Fruit fly (Drosophila melanogaster) whole organism, embryonic: ENCODE measurements around the gene Jhbp14.

ENCODE experiments used
- ATbp ChIP-seq: fragments of 200-800 bp; sonication (Bioruptor generic); optimal IDR thresholded peaks from 2 replicates; lab custom pipeline; 2017; ENCODE audit warnings: missing biosample characterization, mild to moderate bottlenecking, missing genetic modification characterization, missing genetic modification reagents
- Atf6 ChIP-seq: fragments of 200-800 bp; sonication (Bioruptor generic); IDR thresholded peaks from 2 replicates; pipeline ENCODE4 v1.3.6; 2022; ENCODE audit warnings: missing biosample characterization, missing genetic modification characterization
- CG11398 ChIP-seq: fragments of 200-800 bp; sonication (Bioruptor generic); optimal IDR thresholded peaks from 2 replicates; lab custom pipeline; 2016; ENCODE audit warnings: missing biosample characterization, missing genetic modification characterization
- CG12299 ChIP-seq: fragments of 200-800 bp; sonication (Bioruptor generic); optimal IDR thresholded peaks from 2 replicates; lab custom pipeline; 2018; ENCODE audit warnings: missing biosample characterization, mild to moderate bottlenecking, missing genetic modification characterization
- CG13296 ChIP-seq: fragments of 200-800 bp; sonication (Bioruptor generic); optimal IDR thresholded peaks from 3 replicates; lab custom pipeline; 2018; ENCODE audit warnings: missing biosample characterization, mild to moderate bottlenecking, missing genetic modification characterization
- CG14667 ChIP-seq: fragments of 200-800 bp; sonication (Bioruptor generic); IDR thresholded peaks from 2 replicates; pipeline ENCODE4 v1.3.6; 2022; ENCODE audit warnings: missing biosample characterization, missing genetic modification characterization
- CG17328 ChIP-seq: fragments of 200-800 bp; sonication (Bioruptor generic); IDR thresholded peaks from 2 replicates; pipeline ENCODE4 v1.3.6; 2022; ENCODE audit warnings: missing biosample characterization, missing genetic modification characterization
- CG31224 ChIP-seq: fragments of 200-800 bp; sonication (Bioruptor generic); IDR thresholded peaks from 2 replicates; pipeline ENCODE4 v1.3.6; 2022; ENCODE audit warnings: missing biosample characterization, missing genetic modification characterization
- CG32767 ChIP-seq: fragments of 200-800 bp; sonication (Bioruptor generic); IDR thresholded peaks from 2 replicates; pipeline ENCODE4 v1.3.6; 2022; ENCODE audit warnings: missing biosample characterization, missing genetic modification characterization
- CG34376 ChIP-seq: fragments of 200-800 bp; sonication (Bioruptor generic); optimal IDR thresholded peaks from 2 replicates; lab custom pipeline; 2018; ENCODE audit warnings: missing biosample characterization, mild to moderate bottlenecking, missing genetic modification characterization
- CG34422 ChIP-seq: fragments of 200-800 bp; sonication (Bioruptor generic); IDR thresholded peaks from 3 replicates; pipeline ENCODE4 v1.3.6; 2022; ENCODE audit warnings: missing biosample characterization, missing genetic modification characterization
- CG3726 ChIP-seq: fragments of 200-800 bp; sonication (Bioruptor generic); IDR thresholded peaks from 3 replicates; pipeline ENCODE4, ENCODE4 v1.3.6; 2022; ENCODE audit warnings: missing biosample characterization, missing genetic modification characterization
- CG3847 ChIP-seq: fragments of 200-800 bp; sonication (Bioruptor generic); IDR thresholded peaks from 2 replicates; pipeline ENCODE4 v1.3.6; 2022; ENCODE audit warnings: missing biosample characterization, missing genetic modification characterization
- CG4328 ChIP-seq: fragments of 200-800 bp; sonication (Bioruptor generic); optimal IDR thresholded peaks from 3 replicates; lab custom pipeline; 2017; ENCODE audit warnings: missing biosample characterization, missing genetic modification reagents, missing genetic modification characterization
- CG6791 ChIP-seq: fragments of 200-800 bp; sonication (Bioruptor generic); IDR thresholded peaks from 3 replicates; pipeline ENCODE4 v1.3.6; 2022; ENCODE audit warnings: missing biosample characterization, missing genetic modification characterization; ENCODE audit not compliant: partially characterized antibody
- CG6813 ChIP-seq: fragments of 200-800 bp; sonication (Bioruptor generic); optimal IDR thresholded peaks from 2 replicates; lab custom pipeline; 2017; ENCODE audit warnings: missing biosample characterization, missing genetic modification characterization, mild to moderate bottlenecking, moderate library complexity, missing genetic modification reagents
- CG7271 ChIP-seq: fragments of 200-800 bp; sonication (Bioruptor generic); optimal IDR thresholded peaks from 2 replicates; lab custom pipeline; 2018; ENCODE audit warnings: missing biosample characterization, mild to moderate bottlenecking, missing genetic modification characterization, moderate library complexity
- CG7372 ChIP-seq: fragments of 200-800 bp; sonication (Bioruptor generic); IDR thresholded peaks from 2 replicates; pipeline ENCODE4 v1.3.6; 2022; ENCODE audit warnings: missing biosample characterization, missing genetic modification characterization
- CG7987 ChIP-seq: fragments of 200-800 bp; sonication (Bioruptor generic); optimal IDR thresholded peaks from 2 replicates; lab custom pipeline; 2018; ENCODE audit warnings: missing biosample characterization, mild to moderate bottlenecking, missing genetic modification characterization, moderate library complexity
- CG8478 ChIP-seq: fragments of >200 bp; optimal IDR thresholded peaks from 2 replicates; lab custom pipeline; 2018
- CrebB ChIP-seq: fragments of 200-800 bp; sonication (Bioruptor generic); optimal IDR thresholded peaks from 3 replicates; lab custom pipeline; 2018; ENCODE audit warnings: missing biosample characterization, mild to moderate bottlenecking, missing genetic modification characterization
- D ChIP-seq, 2 experiments: fragments of 200-800 bp in 1 of 2; fragments of >200 bp in 1 of 2; sonication (Bioruptor generic) in 1 of 2; optimal IDR thresholded peaks; 2 replicates in 1 of 2; 3 replicates in 1 of 2; lab custom pipeline; 2017; ENCODE audit warnings: mild to moderate bottlenecking in 1 of 2, missing biosample characterization in 1 of 2, missing genetic modification characterization in 1 of 2, missing genetic modification reagents in 1 of 2
- Dip2 ChIP-seq: fragments of 200-800 bp; sonication (Bioruptor generic); IDR thresholded peaks from 2 replicates; pipeline ENCODE4 v1.3.6; 2022; ENCODE audit warnings: missing biosample characterization, missing genetic modification characterization
- Elba2 ChIP-seq: fragments of 200-800 bp; sonication (Bioruptor generic); optimal IDR thresholded peaks from 3 replicates; lab custom pipeline; 2016; ENCODE audit warnings: missing biosample characterization, missing genetic modification characterization
- Hand ChIP-seq: fragments of 200-800 bp; sonication (Bioruptor generic); optimal IDR thresholded peaks from 2 replicates; lab custom pipeline; 2017; ENCODE audit warnings: mild to moderate bottlenecking, missing biosample characterization, missing genetic modification reagents, missing genetic modification characterization
- HmgZ ChIP-seq: fragments of 200-800 bp; sonication (Bioruptor generic); optimal IDR thresholded peaks from 2 replicates; lab custom pipeline; 2018; ENCODE audit warnings: missing biosample characterization, mild to moderate bottlenecking, missing genetic modification characterization
- Lhr ChIP-seq: fragments of 200-800 bp; sonication (Bioruptor generic); optimal IDR thresholded peaks from 3 replicates; lab custom pipeline; 2017; ENCODE audit warnings: mild to moderate bottlenecking, missing biosample characterization, missing genetic modification reagents, missing genetic modification characterization
- MBD-R2 ChIP-seq: fragments of 200-800 bp; sonication (Bioruptor generic); IDR thresholded peaks from 2 replicates; pipeline ENCODE4 v1.3.6; 2022; ENCODE audit warnings: missing biosample characterization, missing genetic modification characterization
- Pdp1 ChIP-seq, 2 experiments: fragments of 200-800 bp; sonication (Bioruptor generic); optimal IDR thresholded peaks; 3 replicates each; lab custom pipeline; 2016; ENCODE audit warnings: missing biosample characterization in 2 of 2, missing genetic modification characterization in 2 of 2, mild to moderate bottlenecking in 1 of 2, moderate library complexity in 1 of 2
- Poxn ChIP-seq: fragments of 200-800 bp; sonication (Bioruptor generic); IDR thresholded peaks from 2 replicates; pipeline ENCODE4 v1.3.6; 2022; ENCODE audit warnings: missing biosample characterization, missing genetic modification characterization
- Rfx ChIP-seq: fragments of 200-800 bp; sonication (Bioruptor generic); IDR thresholded peaks from 2 replicates; pipeline ENCODE4 v1.3.6; 2022; ENCODE audit warnings: missing biosample characterization, missing genetic modification characterization
- Usf ChIP-seq: fragments of 200-800 bp; sonication (Bioruptor generic); optimal IDR thresholded peaks from 2 replicates; lab custom pipeline; 2017; ENCODE audit warnings: missing genotype, missing biosample characterization, missing genetic modification characterization
- cg ChIP-seq: fragments of 200-800 bp; sonication (Bioruptor generic); optimal IDR thresholded peaks from 3 replicates; lab custom pipeline; 2019; ENCODE audit warnings: missing biosample characterization, mild to moderate bottlenecking, missing genetic modification characterization, moderate library complexity
- corto ChIP-seq: fragments of 200-800 bp; sonication (Bioruptor generic); optimal IDR thresholded peaks from 2 replicates; lab custom pipeline; 2016; ENCODE audit warnings: missing biosample characterization, mild to moderate bottlenecking, missing genetic modification characterization, moderate library complexity
- jumu ChIP-seq: fragments of 200-800 bp; sonication (Bioruptor generic); optimal IDR thresholded peaks from 3 replicates; lab custom pipeline; 2016; ENCODE audit warnings: missing biosample characterization, missing genetic modification characterization
- lab ChIP-seq: fragments of 200-800 bp; sonication (Bioruptor generic); optimal IDR thresholded peaks from 3 replicates; lab custom pipeline; 2017; ENCODE audit warnings: missing biosample characterization, missing genetic modification characterization, mild to moderate bottlenecking, moderate library complexity, missing genetic modification reagents
- lbe ChIP-seq: fragments of 200-800 bp; sonication (Bioruptor generic); optimal IDR thresholded peaks from 2 replicates; lab custom pipeline; 2016; ENCODE audit warnings: missing biosample characterization, mild to moderate bottlenecking, missing genetic modification characterization
- nerfin-2 ChIP-seq: fragments of 200-800 bp; sonication (Bioruptor generic); IDR thresholded peaks from 2 replicates; pipeline ENCODE4 v1.3.6; 2022; ENCODE audit warnings: missing biosample characterization, missing genetic modification characterization; ENCODE audit not compliant: partially characterized antibody
- repo ChIP-seq: fragments of 200-800 bp; sonication (Bioruptor generic); optimal IDR thresholded peaks from 2 replicates; lab custom pipeline; 2016; ENCODE audit warnings: missing biosample characterization, missing genetic modification characterization
- rib ChIP-seq: fragments of 200-800 bp; sonication (Bioruptor generic); IDR thresholded peaks from 2 replicates; pipeline ENCODE4 v1.3.6; 2022; ENCODE audit warnings: missing biosample characterization, missing genetic modification characterization
- sens-2 ChIP-seq: fragments of 200-800 bp; sonication (Bioruptor generic); IDR thresholded peaks from 2 replicates; pipeline ENCODE4 v1.3.6; 2022; ENCODE audit warnings: missing biosample characterization, missing genetic modification characterization
- ttk ChIP-seq: fragments of 200-800 bp; sonication (Bioruptor generic); IDR thresholded peaks from 2 replicates; pipeline ENCODE4 v2.1.2; 2022; ENCODE audit warnings: missing biosample characterization, missing genetic modification characterization
- vvl ChIP-seq: fragments of 200-800 bp; sonication (Bioruptor generic); IDR thresholded peaks from 2 replicates; pipeline ENCODE4 v1.3.6; 2022; ENCODE audit warnings: missing biosample characterization, missing genetic modification characterization
- zen ChIP-seq: fragments of 200-800 bp; sonication (Bioruptor generic); optimal IDR thresholded peaks from 3 replicates; lab custom pipeline; 2018; ENCODE audit warnings: missing biosample characterization, mild to moderate bottlenecking, missing genetic modification characterization, moderate library complexity

Jhbp14 gene

DNA sequence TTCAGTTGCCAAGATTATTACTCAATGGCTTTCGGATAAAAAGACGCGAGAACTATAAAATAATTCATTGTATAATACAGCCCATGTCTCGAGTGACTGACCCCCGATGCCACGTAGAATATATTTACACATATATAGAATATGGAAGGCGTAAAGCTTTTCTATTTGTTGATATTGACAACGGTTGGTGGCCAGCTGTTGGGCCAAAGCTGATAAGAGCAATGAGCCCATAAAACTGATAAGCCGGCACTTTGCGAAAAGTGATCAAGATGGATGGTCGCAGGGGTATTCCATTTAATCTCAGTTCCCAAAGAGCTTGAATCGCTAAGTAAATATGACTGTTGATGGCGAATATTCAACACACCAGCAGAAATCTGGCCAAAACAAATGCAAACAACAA is 45.8 kb upstream of the Jhbp14 start (continued):
- no peak for TF ChIP-seq Dip2
- TF ChIP-seq ttk (GFP tag; lab: Robert Waterston, UW), result no peak
- TF ChIP-seq Poxn, result no peak
- no peak for TF ChIP-seq CG3847 (GFP tag; lab: Robert Waterston, UW)
- TF ChIP-seq Usf (GFP tag; lab: Kevin White, UChicago), result no peak
- TF ChIP-seq MBD-R2 (GFP tag; lab: Robert Waterston, UW), result no peak
- no peak for TF ChIP-seq jumu (GFP tag; lab: Kevin White, UChicago)
- no peak for TF ChIP-seq CG6791
- TF ChIP-seq Hand (GFP tag; lab: Kevin White, UChicago), result peak; percentile 10
- no peak for TF ChIP-seq nerfin-2
- TF ChIP-seq Atf6 (GFP tag; lab: Robert Waterston, UW), result peak; percentile 43; the same call in 1 of the 2 replicates
- no peak for TF ChIP-seq CG7271
- no peak for TF ChIP-seq CG4328
- peak; percentile 76; the same call in 1 of the 2 replicates for TF ChIP-seq rib
- TF ChIP-seq CG17328, result no peak
- peak; percentile 9 for TF ChIP-seq HmgZ (tag; lab: Kevin White, UChicago)
- TF ChIP-seq lab (GFP tag; lab: Kevin White, UChicago), result peak; percentile 90
- no peak for TF ChIP-seq corto (GFP tag; lab: Kevin White, UChicago)
- peak; percentile 12 for TF ChIP-seq CG7987 (GFP tag; lab: Kevin White, UChicago)
- TF ChIP-seq lbe (GFP tag; lab: Kevin White, UChicago), result peak; percentile 2
- no peak for TF ChIP-seq CG3726 (GFP tag; lab: Robert Waterston, UW)
- TF ChIP-seq CG31224, result no peak
- TF ChIP-seq CrebB, result peak; percentile 27
- TF ChIP-seq CG11398 (GFP tag; lab: Kevin White, UChicago), result no peak
- TF ChIP-seq ATbp (GFP tag; lab: Kevin White, UChicago), result no peak
- TF ChIP-seq CG34376 (GFP tag; lab: Kevin White, UChicago), result peak; percentile 91
- no peak for TF ChIP-seq CG13296 (GFP tag; lab: Kevin White, UChicago)
- TF ChIP-seq, all 482 proteins: peak for 22

DNA sequence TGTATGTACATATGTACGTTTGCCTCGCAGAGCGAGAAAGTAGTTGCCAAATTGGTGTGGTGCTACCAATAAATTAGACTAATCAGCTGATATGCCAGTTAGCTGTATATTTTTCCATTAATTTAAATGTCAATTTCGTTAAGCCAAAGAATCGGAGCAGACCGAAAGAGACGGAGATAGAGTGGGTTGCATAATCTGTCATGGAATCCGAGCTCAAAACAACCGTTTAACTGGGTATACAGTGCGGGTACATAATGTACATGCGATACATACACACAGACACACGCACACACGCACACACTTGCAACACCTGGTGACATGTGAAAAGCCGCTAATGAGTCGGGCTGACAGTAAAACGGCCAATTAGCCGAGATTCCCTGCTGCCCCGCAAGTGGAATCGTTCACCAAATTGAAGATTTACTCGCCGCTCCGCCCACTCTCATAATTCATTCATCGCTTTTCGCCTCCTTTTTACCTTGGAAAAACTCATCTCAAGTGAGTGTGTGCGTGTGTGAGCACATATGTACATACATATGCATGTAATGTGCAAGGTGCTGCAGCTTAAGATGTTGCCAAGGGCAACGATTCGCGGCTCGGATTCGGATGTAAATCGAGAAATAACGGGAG is 45.1 kb upstream of the Jhbp14 start:
- TF ChIP-seq CG12299 (tag; lab: Kevin White, UChicago), result no peak
- TF ChIP-seq CG8478, result peak; percentile 79
- peak; percentile 42 for TF ChIP-seq zen (tag; lab: Kevin White, UChicago)
- no peak for TF ChIP-seq sens-2
- no peak for TF ChIP-seq CG6813 (GFP tag; lab: Kevin White, UChicago)
- TF ChIP-seq Rfx (GFP tag; lab: Robert Waterston, UW), result 0 out of 2 replicates have a peak, but pooled peaks have one; percentile 18
- peak; percentile 90 for TF ChIP-seq cg (GFP tag; lab: Kevin White, UChicago)
- TF ChIP-seq CG34422 (GFP tag; lab: Robert Waterston, UW), result 0 out of 3 replicates have a peak, but pooled peaks have one; percentile 45
- peak; percentile 37 for TF ChIP-seq D (optimal IDR thresholded peaks at IDR 0.05; lab: Kevin White, UChicago)
- no peak for TF ChIP-seq D (GFP tag; optimal IDR thresholded peaks at IDR 0.05; lab: Kevin White, UChicago)
- TF ChIP-seq repo (GFP tag; lab: Kevin White, UChicago), result no peak
- no peak for TF ChIP-seq Lhr (GFP tag; lab: Kevin White, UChicago)
- peak in 1 of 2 experiments; percentile 96 for TF ChIP-seq Pdp1 (GFP tag; optimal IDR thresholded peaks at IDR 0.05; lab: Kevin White, UChicago)
- TF ChIP-seq vvl, result peak; percentile 29; the same call in 1 of the 2 replicates
- TF ChIP-seq CG14667 (GFP tag; lab: Robert Waterston, UW), result no peak
- TF ChIP-seq CG7372, result 0 out of 2 replicates have a peak, but pooled peaks have one; percentile 15
- no peak for TF ChIP-seq HmgZ (tag; lab: Kevin White, UChicago)
- TF ChIP-seq Elba2 (GFP tag; lab: Kevin White, UChicago), result peak; percentile 15
- TF ChIP-seq CG32767 (GFP tag; lab: Robert Waterston, UW), result peak; percentile 34; the same call in 1 of the 2 replicates
- TF ChIP-seq, all 482 proteins: peak for 11
